Worm (Caenorhabditis elegans): ENCODE results near the gene srx-3.

DNA sequence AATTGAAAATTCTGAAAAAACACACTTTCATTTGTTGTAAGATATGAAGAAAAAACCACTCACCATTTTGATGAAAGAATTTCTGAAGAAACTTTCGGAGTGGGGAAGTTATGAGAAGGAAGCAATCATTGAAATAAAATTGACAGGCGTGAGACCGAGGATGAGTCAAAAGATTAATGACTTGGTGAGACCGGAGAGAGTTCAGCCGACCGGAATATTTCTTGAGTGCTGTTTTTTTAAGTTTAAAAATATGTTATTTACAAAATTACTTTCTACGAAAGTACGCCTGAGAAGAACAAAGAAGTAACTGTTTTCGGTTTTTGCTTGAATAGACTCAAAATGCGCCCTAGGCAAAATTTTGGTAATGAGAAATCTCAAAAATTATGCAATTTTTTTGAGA, 50.9 kb downstream of the srx-3 start, which contains the start of gene C25E10.10:
- no peak for TF ChIP-seq mab-5 (tag; optimal IDR thresholded peaks at IDR 0.05)
- no peak for TF ChIP-seq ztf-11 (tag; optimal IDR thresholded peaks at IDR 0.05)
- no peak for TF ChIP-seq gmeb-1 (tag; optimal IDR thresholded peaks at IDR 0.05)
- TF ChIP-seq elt-3 (tag; optimal IDR thresholded peaks at IDR 0.05): no peak
- TF ChIP-seq ceh-16 (tag; optimal IDR thresholded peaks at IDR 0.05): no peak
- TF ChIP-seq ceh-82 (tag; optimal IDR thresholded peaks at IDR 0.05): no peak

Measured in whole organism, L2 larva.